Worm (Caenorhabditis elegans) whole organism, early embryonic: ENCODE measurements around the gene nhr-196.

Source experiments
- B0310.2 ChIP-seq: sonication (generic microtip); optimal IDR thresholded peaks from 2 replicates; lab custom pipeline; 2016; ENCODE audit warnings: mild to moderate bottlenecking, missing genetic modification characterization, missing compliant biosample characterization
- F13C5.2 ChIP-seq: sonication (generic microtip); optimal IDR thresholded peaks from 2 replicates; lab custom pipeline; 2017; ENCODE audit warnings: mild to moderate bottlenecking, missing genetic modification characterization, inconsistent platforms, missing compliant biosample characterization
- aly-1 ChIP-seq: sonication (generic microtip); optimal IDR thresholded peaks from 2 replicates; lab custom pipeline; 2016; ENCODE audit warnings: missing genetic modification characterization, missing compliant biosample characterization
- ama-1 ChIP-seq: fragments of 150-350 bp; optimal IDR thresholded peaks from 2 replicates; lab custom pipeline; 2014
- ceh-13 ChIP-seq: fragments of 200-800 bp; sonication (Bioruptor generic); optimal IDR thresholded peaks from 2 replicates; lab custom pipeline; 2018; ENCODE audit warnings: mild to moderate bottlenecking, missing genetic modification characterization, missing compliant biosample characterization
- ceh-36 ChIP-seq: sonication (generic microtip); optimal IDR thresholded peaks from 2 replicates; lab custom pipeline; 2016; ENCODE audit warnings: missing genetic modification characterization, inconsistent platforms, missing compliant biosample characterization
- ets-7 ChIP-seq: sonication (generic microtip); optimal IDR thresholded peaks from 2 replicates; lab custom pipeline; 2016; ENCODE audit warnings: missing genotype, missing genetic modification characterization, missing compliant biosample characterization
- flt-1 ChIP-seq: fragments of 200-800 bp; sonication (Bioruptor generic); IDR thresholded peaks from 2 replicates; pipeline ENCODE4 v1.3.6; 2022; ENCODE audit warnings: missing genetic modification characterization, missing compliant biosample characterization
- hmbx-1 ChIP-seq: sonication (generic microtip); optimal IDR thresholded peaks from 2 replicates; lab custom pipeline; 2016; ENCODE audit warnings: mild to moderate bottlenecking, missing genetic modification characterization, missing compliant biosample characterization
- hmg-4 ChIP-seq: fragments of 200-800 bp; sonication (Bioruptor generic); optimal IDR thresholded peaks from 2 replicates; lab custom pipeline; 2018; ENCODE audit warnings: mild to moderate bottlenecking, missing genetic modification characterization, missing compliant biosample characterization
- hnd-1 ChIP-seq: sonication (generic microtip); optimal IDR thresholded peaks from 2 replicates; lab custom pipeline; 2016; ENCODE audit warnings: missing genetic modification characterization, missing compliant biosample characterization
- pes-1 ChIP-seq: fragments of 200-800 bp; sonication (Bioruptor generic); IDR thresholded peaks from 2 replicates; pipeline ENCODE4 v1.3.6; 2022; ENCODE audit warnings: missing genetic modification reagents, missing genetic modification characterization, missing compliant biosample characterization
- scrt-1 ChIP-seq: fragments of 200-800 bp; sonication (Bioruptor generic); IDR thresholded peaks from 2 replicates; pipeline ENCODE4 v1.3.6; 2022; ENCODE audit warnings: missing genetic modification characterization, missing compliant biosample characterization
- sea-1 ChIP-seq: fragments of 200-800 bp; sonication (Bioruptor generic); conservative IDR thresholded peaks from 2 replicates; pipeline ENCODE4 v1.3.6; 2022; ENCODE audit warnings: missing genetic modification characterization, missing compliant biosample characterization
- tbx-11 ChIP-seq: fragments of 200-800 bp; sonication (Bioruptor generic); IDR thresholded peaks from 2 replicates; pipeline ENCODE4 v1.3.6; 2022; ENCODE audit warnings: missing genetic modification characterization, missing compliant biosample characterization
- tbx-37 ChIP-seq: fragments of 200-800 bp; sonication (Bioruptor generic); conservative IDR thresholded peaks from 2 replicates; pipeline ENCODE4 v1.3.6; 2022; ENCODE audit warnings: missing genetic modification reagents, missing genetic modification characterization, missing compliant biosample characterization
- tra-4 ChIP-seq: sonication (generic microtip); optimal IDR thresholded peaks from 2 replicates; lab custom pipeline; 2017; ENCODE audit warnings: missing genetic modification characterization, missing compliant biosample characterization

The nhr-196 gene

DNA sequence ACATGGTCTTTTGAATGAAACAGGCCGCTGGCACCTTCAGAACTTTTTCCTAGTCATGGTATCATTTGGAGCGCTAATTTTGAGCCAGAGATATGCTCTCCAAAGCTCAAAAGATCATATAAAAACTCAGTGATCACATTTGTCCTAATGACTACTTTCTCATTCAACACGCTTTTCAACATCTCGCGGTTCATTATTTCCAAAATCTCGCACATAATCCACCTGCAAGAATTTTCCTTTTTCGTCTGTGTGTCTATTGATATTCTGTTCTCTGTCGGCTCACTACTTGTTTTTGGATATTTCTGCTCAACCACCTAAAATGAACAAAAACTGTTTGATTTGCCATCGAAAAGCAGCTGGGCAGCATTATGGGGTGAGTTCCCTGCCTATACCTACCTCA, 11.8 kb upstream of the nhr-196 start, which contains the start of gene nhr-51:
Gene nhr-51 (plus strand): TSS at position 301 of the 400 bp plus-strand sequence.
- TF ChIP-seq ets-7 (tag; lab: Kevin White, UChicago) (no peak), ceh-13 (no peak), tbx-11 (GFP tag; lab: Robert Waterston, UW) (no peak), hmbx-1 (tag; lab: Kevin White, UChicago) (no peak), sea-1 (GFP tag; lab: Robert Waterston, UW) (no peak), ceh-36 (tag; lab: Kevin White, UChicago) (no peak)

ce11 chrV:15674899-15675298, 10.6 kb upstream of the nhr-196 start:
- TF ChIP-seq pes-1 (GFP tag; lab: Robert Waterston, UW) (no peak), sea-1 (GFP tag; lab: Robert Waterston, UW) (no peak), ceh-13 (no peak), aly-1 (tag; lab: Kevin White, UChicago) (no peak), flt-1 (GFP tag; lab: Robert Waterston, UW) (no peak), tbx-11 (GFP tag; lab: Robert Waterston, UW) (no peak), ceh-36 (tag; lab: Kevin White, UChicago) (no peak), hnd-1 (tag; lab: Kevin White, UChicago) (no peak), hmbx-1 (tag; lab: Kevin White, UChicago) (no peak), tra-4 (tag; lab: Kevin White, UChicago) (no peak), hmg-4 (GFP tag; lab: Kevin White, UChicago) (no peak), ama-1 (lab: Kevin White, UChicago) (no peak), ets-7 (tag; lab: Kevin White, UChicago) (no peak), scrt-1 (GFP tag; lab: Robert Waterston, UW) (no peak), F13C5.2 (tag; lab: Kevin White, UChicago) (no peak), tbx-37 (no peak), B0310.2 (tag; lab: Kevin White, UChicago) (no peak)

DNA sequence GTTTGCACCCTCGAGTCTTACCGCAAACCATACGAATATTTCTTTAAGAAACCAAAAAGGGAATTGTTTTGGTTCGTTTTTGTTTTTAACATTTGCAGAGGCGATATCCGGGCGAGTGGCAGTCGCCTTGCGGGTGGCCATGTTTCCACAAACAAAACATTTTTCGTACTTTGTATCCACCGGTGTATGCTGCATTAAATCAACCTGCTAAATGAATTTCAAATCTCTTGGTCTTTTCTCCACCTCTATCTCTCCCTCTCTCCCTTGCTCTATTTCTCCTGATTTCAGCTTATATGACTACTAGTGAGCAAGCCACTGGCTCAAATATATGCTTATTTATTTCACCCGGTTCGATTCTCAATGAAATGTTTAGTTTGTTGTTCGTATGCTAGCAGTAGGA, 8.3 kb upstream of the nhr-196 start, which contains the start of gene nhr-52:
Gene nhr-52 (plus strand): TSS at position 301 of the 400 bp plus-strand sequence.
- TF ChIP-seq ceh-13 (no peak), scrt-1 (GFP tag; lab: Robert Waterston, UW) (no peak), tbx-11 (GFP tag; lab: Robert Waterston, UW) (no peak), aly-1 (tag; lab: Kevin White, UChicago) (no peak), B0310.2 (tag; lab: Kevin White, UChicago) (no peak), hmbx-1 (tag; lab: Kevin White, UChicago) (no peak), flt-1 (GFP tag; lab: Robert Waterston, UW) (no peak), ceh-36 (tag; lab: Kevin White, UChicago) (no peak), pes-1 (GFP tag; lab: Robert Waterston, UW) (no peak), tra-4 (tag; lab: Kevin White, UChicago) (no peak), hnd-1 (tag; lab: Kevin White, UChicago) (no peak), ets-7 (tag; lab: Kevin White, UChicago) (no peak), sea-1 (GFP tag; lab: Robert Waterston, UW) (no peak), hmg-4 (GFP tag; lab: Kevin White, UChicago) (no peak), tbx-37 (no peak)

- no peak for TF ChIP-seq ceh-13
- TF ChIP-seq ets-7 (tag; lab: Kevin White, UChicago), result no peak
- TF ChIP-seq hmg-4 (GFP tag; lab: Kevin White, UChicago), result no peak
- no peak for TF ChIP-seq flt-1 (GFP tag; lab: Robert Waterston, UW)
- no peak for TF ChIP-seq aly-1 (tag; lab: Kevin White, UChicago)
- TF ChIP-seq B0310.2 (tag; lab: Kevin White, UChicago), result no peak
- no peak for TF ChIP-seq hmbx-1 (tag; lab: Kevin White, UChicago)
- no peak for TF ChIP-seq tra-4 (tag; lab: Kevin White, UChicago)
- no peak for TF ChIP-seq pes-1 (GFP tag; lab: Robert Waterston, UW)
- no peak for TF ChIP-seq sea-1 (GFP tag; lab: Robert Waterston, UW)
- no peak for TF ChIP-seq F13C5.2 (tag; lab: Kevin White, UChicago)
- TF ChIP-seq tbx-37, result no peak
- TF ChIP-seq tbx-11 (GFP tag; lab: Robert Waterston, UW), result no peak
- TF ChIP-seq scrt-1 (GFP tag; lab: Robert Waterston, UW), result no peak
- TF ChIP-seq ama-1 (lab: Kevin White, UChicago), result no peak
- TF ChIP-seq hnd-1 (tag; lab: Kevin White, UChicago), result no peak
- no peak for TF ChIP-seq ceh-36 (tag; lab: Kevin White, UChicago)
Observed at ce11 chrV:15687660-15688059, 2.1 kb downstream of the nhr-196 start, which contains the start of gene nhr-197. Gene nhr-197 (plus strand): TSS chrV:15687960.

DNA sequence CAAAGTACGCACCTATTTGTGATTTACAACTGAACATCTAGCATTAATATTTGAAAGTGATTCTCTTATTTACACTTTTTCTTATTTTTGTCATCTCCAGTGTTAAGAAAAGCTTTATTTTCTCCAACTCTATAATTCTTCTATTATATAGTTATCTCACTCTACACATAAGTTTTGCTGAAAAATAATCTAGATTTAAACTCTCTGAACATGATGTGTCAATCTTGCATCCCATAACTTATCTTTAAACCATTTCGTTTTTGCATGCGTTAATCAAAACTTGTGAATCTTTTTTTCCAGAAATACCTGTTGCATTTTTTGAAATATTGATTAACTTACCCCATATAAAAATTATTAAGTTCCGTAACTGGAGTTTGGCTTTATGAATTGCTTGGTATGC, 4.4 kb downstream of the nhr-196 start, which contains the start of gene nhr-268:
Gene nhr-268 (plus strand): TSS at position 301 of the 400 bp plus-strand sequence.
- TF ChIP-seq tbx-11 (GFP tag; lab: Robert Waterston, UW) (no peak), ceh-36 (tag; lab: Kevin White, UChicago) (no peak), hmbx-1 (tag; lab: Kevin White, UChicago) (no peak), scrt-1 (GFP tag; lab: Robert Waterston, UW) (no peak), F13C5.2 (tag; lab: Kevin White, UChicago) (no peak), hnd-1 (tag; lab: Kevin White, UChicago) (no peak), B0310.2 (tag; lab: Kevin White, UChicago) (no peak), ama-1 (lab: Kevin White, UChicago) (no peak), tbx-37 (no peak), tra-4 (tag; lab: Kevin White, UChicago) (no peak), pes-1 (GFP tag; lab: Robert Waterston, UW) (no peak), sea-1 (GFP tag; lab: Robert Waterston, UW) (no peak), flt-1 (GFP tag; lab: Robert Waterston, UW) (no peak)

ce11 chrV:15693682-15694081, 8.2 kb downstream of the nhr-196 start, which contains the start of gene nhr-198:
Gene nhr-198 (plus strand): TSS chrV:15693994.
- TF ChIP-seq ceh-13 (no peak), ama-1 (lab: Kevin White, UChicago) (no peak), tra-4 (tag; lab: Kevin White, UChicago) (no peak), F13C5.2 (tag; lab: Kevin White, UChicago) (no peak), hmbx-1 (tag; lab: Kevin White, UChicago) (no peak)
